Fruit fly (Drosophila melanogaster) whole organism, adult: ENCODE measurements around the gene CG42337.

Experiments used
- CG11617 ChIP-seq: fragments of 200-800 bp; sonication (Bioruptor generic); optimal IDR thresholded peaks from 2 replicates; lab custom pipeline; 2017; ENCODE audit warnings: mild to moderate bottlenecking, missing biosample characterization, missing genetic modification reagents, missing genetic modification characterization
- CG12768 ChIP-seq: fragments of 200-800 bp; sonication (Bioruptor generic); optimal IDR thresholded peaks from 2 replicates; lab custom pipeline; 2017; ENCODE audit warnings: missing biosample characterization, missing genetic modification characterization, mild to moderate bottlenecking, moderate library complexity, missing genetic modification reagents
- CG14711 ChIP-seq: fragments of 200-800 bp; sonication (Bioruptor generic); optimal IDR thresholded peaks from 2 replicates; lab custom pipeline; 2018; ENCODE audit warnings: missing biosample characterization, mild to moderate bottlenecking, missing genetic modification characterization, moderate library complexity
- CG1620 ChIP-seq: fragments of 200-800 bp; sonication (Bioruptor generic); optimal IDR thresholded peaks from 2 replicates; lab custom pipeline; 2016; ENCODE audit warnings: missing biosample characterization, missing genetic modification characterization
- CG33017 ChIP-seq: fragments of 200-800 bp; sonication (Bioruptor generic); optimal IDR thresholded peaks from 2 replicates; lab custom pipeline; 2018; ENCODE audit warnings: missing biosample characterization, mild to moderate bottlenecking, missing genetic modification characterization, moderate library complexity
- CG5204 ChIP-seq: fragments of 200-800 bp; sonication (Bioruptor generic); optimal IDR thresholded peaks from 2 replicates; lab custom pipeline; 2016; ENCODE audit warnings: missing biosample characterization, missing genetic modification characterization
- CG7045 ChIP-seq: fragments of 200-800 bp; sonication (Bioruptor generic); optimal IDR thresholded peaks from 2 replicates; lab custom pipeline; 2017; ENCODE audit warnings: missing biosample characterization, mild to moderate bottlenecking, missing genetic modification characterization
- CG7101 ChIP-seq: fragments of 200-800 bp; sonication (Bioruptor generic); optimal IDR thresholded peaks from 2 replicates; lab custom pipeline; 2018; ENCODE audit warnings: missing biosample characterization, mild to moderate bottlenecking, missing genetic modification characterization, moderate library complexity
- Clk ChIP-seq: fragments of 200-800 bp; sonication (Bioruptor generic); optimal IDR thresholded peaks from 2 replicates; lab custom pipeline; 2017; ENCODE audit warnings: missing biosample characterization, missing genetic modification characterization
- Crg-1 ChIP-seq: fragments of 200-800 bp; sonication (Bioruptor generic); optimal IDR thresholded peaks from 2 replicates; lab custom pipeline; 2016; ENCODE audit warnings: missing biosample characterization, missing genetic modification characterization
- Hr96 ChIP-seq: fragments of 200-800 bp; sonication (Bioruptor generic); optimal IDR thresholded peaks from 2 replicates; lab custom pipeline; 2016; ENCODE audit warnings: missing biosample characterization, missing genetic modification characterization
- Mnt ChIP-seq: fragments of 200-800 bp; sonication (Bioruptor generic); optimal IDR thresholded peaks from 2 replicates; lab custom pipeline; 2016; ENCODE audit warnings: missing biosample characterization, mild to moderate bottlenecking, missing genetic modification characterization
- bab1 ChIP-seq: fragments of 200-800 bp; sonication (Bioruptor generic); optimal IDR thresholded peaks from 3 replicates; lab custom pipeline; 2019; ENCODE audit warnings: missing biosample characterization, mild to moderate bottlenecking, missing genetic modification characterization, moderate library complexity
- cic ChIP-seq: fragments of 200-800 bp; sonication (Bioruptor generic); optimal IDR thresholded peaks from 2 replicates; lab custom pipeline; 2017; ENCODE audit warnings: missing biosample characterization, mild to moderate bottlenecking, missing genetic modification characterization, moderate library complexity
- cnc ChIP-seq, 2 experiments: fragments of >200 bp; optimal IDR thresholded peaks; 2 replicates each; lab custom pipeline; 2017
- kay ChIP-seq: fragments of 200-800 bp; sonication (Bioruptor generic); peaks from one replicate; lab custom pipeline; 2016; ENCODE audit warnings: missing biosample characterization, missing genetic modification characterization, borderline replicate concordance
- ovo ChIP-seq: fragments of 200-800 bp; sonication (Bioruptor generic); optimal IDR thresholded peaks from 2 replicates; lab custom pipeline; 2016; ENCODE audit warnings: missing biosample characterization, missing genetic modification characterization
- pad ChIP-seq: fragments of 200-800 bp; sonication (Bioruptor generic); optimal IDR thresholded peaks from 3 replicates; lab custom pipeline; 2017; ENCODE audit warnings: missing biosample characterization, missing genetic modification characterization, mild to moderate bottlenecking, moderate library complexity, missing genetic modification reagents
- tj ChIP-seq: fragments of 200-800 bp; sonication (Bioruptor generic); optimal IDR thresholded peaks from 3 replicates; lab custom pipeline; 2017; ENCODE audit warnings: missing biosample characterization, mild to moderate bottlenecking, missing genetic modification characterization, moderate library complexity
- toe ChIP-seq: fragments of 200-800 bp; sonication (Bioruptor generic); optimal IDR thresholded peaks from 2 replicates; lab custom pipeline; 2016; ENCODE audit warnings: missing biosample characterization, missing genetic modification characterization

CG42337 gene

dm6 chr3L:21229764-21230163 lies 36.6 kb upstream of the CG42337 start:
- TF ChIP-seq toe (no peak), bab1 (GFP tag; lab: Kevin White, UChicago) (no peak), Hr96 (no peak), CG14711 (tag; lab: Kevin White, UChicago) (no peak), pad (no peak), CG7101 (tag; lab: Kevin White, UChicago) (no peak), Clk (GFP tag; lab: Kevin White, UChicago) (no peak), ovo (GFP tag; lab: Kevin White, UChicago) (no peak), CG11617 (no peak), CG7045 (GFP tag; lab: Kevin White, UChicago) (no peak), CG12768 (no peak), tj (GFP tag; lab: Kevin White, UChicago) (no peak), CG5204 (GFP tag; lab: Kevin White, UChicago) (no peak), Crg-1 (GFP tag; lab: Kevin White, UChicago) (no peak), cnc (optimal IDR thresholded peaks at IDR 0.05; lab: Kevin White, UChicago) (no peak), cic (GFP tag; lab: Kevin White, UChicago) (no peak), kay (GFP tag; lab: Kevin White, UChicago) (no peak), Mnt (GFP tag; lab: Kevin White, UChicago) (no peak), CG33017 (tag; lab: Kevin White, UChicago) (no peak)

dm6 chr3L:21226309-21226708 lies 33.1 kb upstream of the CG42337 start, which contains the start of gene Eip78C:
Eip78C (plus strand) TSS chr3L:21226609.
- TF ChIP-seq Mnt (GFP tag; lab: Kevin White, UChicago) (no peak), CG33017 (tag; lab: Kevin White, UChicago) (no peak), Clk (GFP tag; lab: Kevin White, UChicago) (no peak), Crg-1 (GFP tag; lab: Kevin White, UChicago) (no peak), Hr96 (no peak), ovo (GFP tag; lab: Kevin White, UChicago) (no peak), pad (no peak), cic (GFP tag; lab: Kevin White, UChicago) (no peak), tj (GFP tag; lab: Kevin White, UChicago) (no peak), CG7045 (GFP tag; lab: Kevin White, UChicago) (no peak), CG1620 (no peak)

dm6 chr3L:21225642-21226041 lies 32.5 kb upstream of the CG42337 start:
- TF ChIP-seq tj (GFP tag; lab: Kevin White, UChicago) (no peak), CG1620 (no peak), CG7101 (tag; lab: Kevin White, UChicago) (no peak), Clk (GFP tag; lab: Kevin White, UChicago) (no peak), kay (GFP tag; lab: Kevin White, UChicago) (no peak), Hr96 (no peak), cnc (optimal IDR thresholded peaks at IDR 0.05; lab: Kevin White, UChicago) (no peak), Crg-1 (GFP tag; lab: Kevin White, UChicago) (no peak)

dm6 chr3L:21224701-21225223 lies 31.6 kb upstream of the CG42337 start:
- TF ChIP-seq CG7101 (tag; lab: Kevin White, UChicago) (no peak), cic (GFP tag; lab: Kevin White, UChicago) (peak; percentile 58)

- TF ChIP-seq cnc (optimal IDR thresholded peaks at IDR 0.05; lab: Kevin White, UChicago) (no peak), CG11617 (peak; percentile 13), CG7045 (GFP tag; lab: Kevin White, UChicago) (peak; percentile 4), CG33017 (tag; lab: Kevin White, UChicago) (peak; percentile 7), tj (GFP tag; lab: Kevin White, UChicago) (peak; percentile 5)
Observed at dm6 chr3L:21224274-21224673, 31.1 kb upstream of the CG42337 start.

- no peak for TF ChIP-seq kay (GFP tag; lab: Kevin White, UChicago)
- no peak for TF ChIP-seq tj (GFP tag; lab: Kevin White, UChicago)
- no peak for TF ChIP-seq CG33017 (tag; lab: Kevin White, UChicago)
- no peak for TF ChIP-seq cic (GFP tag; lab: Kevin White, UChicago)
- TF ChIP-seq pad, result no peak
- TF ChIP-seq CG14711 (tag; lab: Kevin White, UChicago), result no peak
- no peak for TF ChIP-seq ovo (GFP tag; lab: Kevin White, UChicago)
- TF ChIP-seq CG5204 (GFP tag; lab: Kevin White, UChicago), result no peak
Observed at dm6 chr3L:21223268-21223667, 30.1 kb upstream of the CG42337 start.

dm6 chr3L:21220100-21220499 lies 26.9 kb upstream of the CG42337 start, which contains the start of gene CG43219:
CG43219 (plus strand) TSS chr3L:21220400.
- no peak for TF ChIP-seq CG11617
- no peak for TF ChIP-seq cic (GFP tag; lab: Kevin White, UChicago)
- no peak for TF ChIP-seq Clk (GFP tag; lab: Kevin White, UChicago)
- no peak for TF ChIP-seq tj (GFP tag; lab: Kevin White, UChicago)
- TF ChIP-seq Mnt (GFP tag; lab: Kevin White, UChicago), result no peak
- TF ChIP-seq kay (GFP tag; lab: Kevin White, UChicago), result no peak
- no peak for TF ChIP-seq Crg-1 (GFP tag; lab: Kevin White, UChicago)
- TF ChIP-seq CG14711 (tag; lab: Kevin White, UChicago), result no peak
- no peak for TF ChIP-seq bab1 (GFP tag; lab: Kevin White, UChicago)
- no peak for TF ChIP-seq cnc (optimal IDR thresholded peaks at IDR 0.05; lab: Kevin White, UChicago)
- TF ChIP-seq CG12768, result no peak
- no peak for TF ChIP-seq CG7101 (tag; lab: Kevin White, UChicago)
- no peak for TF ChIP-seq Hr96
- TF ChIP-seq CG7045 (GFP tag; lab: Kevin White, UChicago), result no peak
